Fruit fly (Drosophila melanogaster): Measurements from ENCODE around the gene CG9287.

CG9287 gene

dm6 chr2L:8699895-8700314 lies 20.3 kb upstream of the CG9287 start (continued):
- no peak for TF ChIP-seq tll (GFP tag; optimal IDR thresholded peaks at IDR 0.05)
- TF ChIP-seq Neu2 (GFP tag; optimal IDR thresholded peaks at IDR 0.05; ENCODE audit: borderline replicate concordance), result no peak
- TF ChIP-seq Tbp (GFP tag; optimal IDR thresholded peaks at IDR 0.05), result no peak
- peak; percentile 81 for TF ChIP-seq salm (tag; optimal IDR thresholded peaks at IDR 0.05)
- no peak for TF ChIP-seq slp2 (GFP tag; optimal IDR thresholded peaks at IDR 0.05)
- TF ChIP-seq NfI (GFP tag; optimal IDR thresholded peaks at IDR 0.05), result peak; percentile 41
- peak; percentile 44 for TF ChIP-seq nerfin-1 (tag; optimal IDR thresholded peaks at IDR 0.05)
- TF ChIP-seq bab2 (GFP tag; optimal IDR thresholded peaks at IDR 0.05), result peak; percentile 19
- no peak for TF ChIP-seq Ets97D (GFP tag; optimal IDR thresholded peaks at IDR 0.05)
- TF ChIP-seq CG3847 (GFP tag; IDR thresholded peaks at IDR 0.05), result no peak
- peak; percentile 59 for TF ChIP-seq scrt (GFP tag; optimal IDR thresholded peaks at IDR 0.05)
- no peak for TF ChIP-seq Aef1 (GFP tag; IDR thresholded peaks at IDR 0.05)
- no peak for TF ChIP-seq CG2129 (GFP tag; IDR thresholded peaks at IDR 0.05; ENCODE audit: partially characterized antibody)
- peak; percentile 80 for TF ChIP-seq CG12071 (GFP tag; optimal IDR thresholded peaks at IDR 0.05)
- TF ChIP-seq rib (GFP tag; IDR thresholded peaks at IDR 0.05), result peak; percentile 56; the same call in 1 of the 2 replicates
- TF ChIP-seq row (GFP tag; IDR thresholded peaks at IDR 0.05), result no peak
- no peak for TF ChIP-seq Hmx (GFP tag; optimal IDR thresholded peaks at IDR 0.05)
- TF ChIP-seq CG8388 (GFP tag; optimal IDR thresholded peaks at IDR 0.05), result peak; percentile 40
- no peak for TF ChIP-seq ab (GFP tag; optimal IDR thresholded peaks at IDR 0.05)
- no peak for TF ChIP-seq twi (tag; optimal IDR thresholded peaks at IDR 0.05)
- TF ChIP-seq Bdp1 (GFP tag; optimal IDR thresholded peaks at IDR 0.05), result no peak
- TF ChIP-seq pan (optimal IDR thresholded peaks at IDR 0.05), result no peak
- no peak for TF ChIP-seq pan (GFP tag; optimal IDR thresholded peaks at IDR 0.05 in 1 of 2, IDR thresholded peaks at IDR 0.05 in 1 of 2)
- TF ChIP-seq chm (GFP tag; IDR thresholded peaks at IDR 0.05), result peak; percentile 39; the same call in 1 of the 2 replicates
- peak; percentile 58 for TF ChIP-seq CG15269 (tag; optimal IDR thresholded peaks at IDR 0.05)
- TF ChIP-seq odd (GFP tag; optimal IDR thresholded peaks at IDR 0.05), result peak; percentile 67
- no peak for TF ChIP-seq ind (GFP tag; optimal IDR thresholded peaks at IDR 0.05)
- no peak for TF ChIP-seq lmd (GFP tag; IDR thresholded peaks at IDR 0.05)
- peak; percentile 66 for TF ChIP-seq CG7987 (GFP tag; optimal IDR thresholded peaks at IDR 0.05)
- TF ChIP-seq CG7357 (GFP tag; IDR thresholded peaks at IDR 0.05), result no peak
- TF ChIP-seq Doc2 (GFP tag; IDR thresholded peaks at IDR 0.05), result no peak
- no peak for TF ChIP-seq crp (GFP tag; optimal IDR thresholded peaks at IDR 0.05)
- TF ChIP-seq prd (optimal IDR thresholded peaks at IDR 0.05), result no peak
- TF ChIP-seq prd (GFP tag; IDR thresholded peaks at IDR 0.05), result no peak
- TF ChIP-seq Sox100B (GFP tag; optimal IDR thresholded peaks at IDR 0.05), result peak; percentile 37
- TF ChIP-seq gsb-n (tag; optimal IDR thresholded peaks at IDR 0.05), result peak; percentile 72
- TF ChIP-seq CHES-1-like (GFP tag; optimal IDR thresholded peaks at IDR 0.05), result no peak
- TF ChIP-seq CG4854 (GFP tag; optimal IDR thresholded peaks at IDR 0.05), result no peak
- TF ChIP-seq CG10147 (GFP tag; optimal IDR thresholded peaks at IDR 0.05), result peak; percentile 19
- no peak for TF ChIP-seq az2 (GFP tag; optimal IDR thresholded peaks at IDR 0.05)
- TF ChIP-seq CG9437 (GFP tag; optimal IDR thresholded peaks at IDR 0.05), result no peak
- no peak for TF ChIP-seq CG31388 (GFP tag; optimal IDR thresholded peaks at IDR 0.05)
- peak; percentile 29 for TF ChIP-seq fd3F (GFP tag; optimal IDR thresholded peaks at IDR 0.05)
- TF ChIP-seq dysf (GFP tag; IDR thresholded peaks at IDR 0.05), result no peak; the same call in 2 of the 3 replicates
- TF ChIP-seq CG34224 (GFP tag; IDR thresholded peaks at IDR 0.05; ENCODE audit: partially characterized antibody), result no peak
- TF ChIP-seq fd64A (GFP tag; optimal IDR thresholded peaks at IDR 0.05), result peak; percentile 29
- no peak for TF ChIP-seq ham (GFP tag; IDR thresholded peaks at IDR 0.05)
- TF ChIP-seq slou (GFP tag; optimal IDR thresholded peaks at IDR 0.05), result no peak
- peak; percentile 15 for TF ChIP-seq CG10274 (GFP tag; optimal IDR thresholded peaks at IDR 0.05)
- peak; percentile 58 for TF ChIP-seq gem (tag; optimal IDR thresholded peaks at IDR 0.05)
- TF ChIP-seq lab (GFP tag; optimal IDR thresholded peaks at IDR 0.05), result peak; percentile 79

Data from whole organism, embryonic.